Worm (Caenorhabditis elegans) whole organism, L4 larva: ENCODE measurements around the gene T19C3.6.

Experiments used
- T20F7.1 ChIP-seq: fragments of 200-800 bp; sonication (Bioruptor generic); optimal IDR thresholded peaks from 2 replicates; lab custom pipeline; 2018; ENCODE audit warnings: mild to moderate bottlenecking, missing genetic modification characterization, missing compliant biosample characterization
- Y105C5A.15 ChIP-seq: fragments of 200-800 bp; sonication (Bioruptor generic); IDR thresholded peaks from 2 replicates; pipeline ENCODE4 v1.3.6; 2022; ENCODE audit warnings: missing genetic modification characterization, missing compliant biosample characterization
- Y5F2A.4 ChIP-seq: fragments of 200-800 bp; sonication (Bioruptor generic); optimal IDR thresholded peaks from 2 replicates; lab custom pipeline; 2018; ENCODE audit warnings: mild to moderate bottlenecking, missing genetic modification characterization, missing compliant biosample characterization
- aha-1 ChIP-seq: fragments of 150-350 bp; peaks from one replicate; lab custom pipeline; 2014; ENCODE audit warnings: missing biosample characterization, missing genetic modification characterization
- arid-1 ChIP-seq: fragments of 200-800 bp; sonication (Bioruptor generic); conservative IDR thresholded peaks from 2 replicates; pipeline ENCODE4 v1.3.6; 2022; ENCODE audit warnings: missing genetic modification reagents, missing genetic modification characterization, missing compliant biosample characterization
- ceh-44 ChIP-seq: fragments of 200-800 bp; sonication (Bioruptor generic); IDR thresholded peaks from 2 replicates; pipeline ENCODE4 v1.3.6; 2022; ENCODE audit warnings: missing genetic modification reagents, missing genetic modification characterization, missing compliant biosample characterization
- ctbp-1 ChIP-seq: fragments of 200-800 bp; sonication (Bioruptor generic); IDR thresholded peaks from 2 replicates; pipeline ENCODE4 v1.3.6; 2022; ENCODE audit warnings: missing genetic modification reagents, missing genetic modification characterization, missing compliant biosample characterization
- daf-16 ChIP-seq, 3 experiments: sonication (generic microtip); optimal IDR thresholded peaks; 2 replicates each; lab custom pipeline; 2016 to 2017; ENCODE audit warnings: missing genetic modification characterization in 3 of 3, missing genetic modification reagents in 3 of 3, mild to moderate bottlenecking in 2 of 3, missing compliant biosample characterization in 2 of 3, missing biosample characterization in 1 of 3, moderate library complexity in 1 of 3
- duxl-1 ChIP-seq: sonication (generic microtip); optimal IDR thresholded peaks from 2 replicates; lab custom pipeline; 2016; ENCODE audit warnings: mild to moderate bottlenecking, missing genetic modification characterization, moderate library complexity, missing compliant biosample characterization; ENCODE audit not compliant: poor library complexity
- dve-1 ChIP-seq: sonication (generic microtip); optimal IDR thresholded peaks from 2 replicates; lab custom pipeline; 2017; ENCODE audit warnings: antibody characterized with exemption, mild to moderate bottlenecking, missing genetic modification characterization, missing compliant biosample characterization; ENCODE audit not compliant: insufficient read depth
- egl-27 ChIP-seq: sonication (generic microtip); optimal IDR thresholded peaks from 3 replicates; lab custom pipeline; 2017; ENCODE audit warnings: missing biosample characterization, missing genetic modification reagents, missing genetic modification characterization
- egl-43 ChIP-seq: fragments of 200-800 bp; sonication (Bioruptor generic); IDR thresholded peaks from 2 replicates; pipeline ENCODE4 v1.3.6; 2022; ENCODE audit warnings: missing genetic modification reagents, missing genetic modification characterization, missing compliant biosample characterization
- gei-8 ChIP-seq: fragments of 200-800 bp; sonication (Bioruptor generic); optimal IDR thresholded peaks from 2 replicates; lab custom pipeline; 2018; ENCODE audit warnings: mild to moderate bottlenecking, missing genetic modification characterization, missing compliant biosample characterization
- hlh-11 ChIP-seq: fragments of 200-800 bp; sonication (Bioruptor generic); optimal IDR thresholded peaks from 2 replicates; lab custom pipeline; 2018; ENCODE audit warnings: mild to moderate bottlenecking, missing genetic modification characterization, missing compliant biosample characterization
- hmg-1.1 ChIP-seq: fragments of 200-800 bp; sonication (Bioruptor generic); IDR thresholded peaks from 2 replicates; pipeline ENCODE4 v1.3.6; 2022; ENCODE audit warnings: missing genetic modification reagents, missing genetic modification characterization, missing compliant biosample characterization
- lir-3 ChIP-seq: sonication (generic microtip); optimal IDR thresholded peaks from 2 replicates; lab custom pipeline; 2016; ENCODE audit warnings: mild to moderate bottlenecking, missing genetic modification characterization, missing compliant biosample characterization
- madf-5 ChIP-seq, 2 experiments: fragments of 200-800 bp; sonication (Bioruptor generic); IDR thresholded peaks; 2 replicates each; pipeline ENCODE4 v1.3.6; 2022; ENCODE audit warnings: missing compliant biosample characterization in 2 of 2, missing genetic modification characterization in 2 of 2
- mdl-1 ChIP-seq, 2 experiments: fragments of 150-350 bp in 1 of 2; sonication (generic microtip) in 1 of 2; optimal IDR thresholded peaks; 2 replicates each; lab custom pipeline; 2014 to 2017; ENCODE audit warnings: missing biosample characterization in 2 of 2, missing genetic modification characterization in 2 of 2
- mes-2 ChIP-seq: sonication (generic microtip); optimal IDR thresholded peaks from 2 replicates; lab custom pipeline; 2016; ENCODE audit warnings: missing genotype, mild to moderate bottlenecking, missing genetic modification characterization, missing compliant biosample characterization; ENCODE audit not compliant: poor library complexity, severe bottlenecking
- mxl-2 ChIP-seq: fragments of 200-800 bp; sonication (Bioruptor generic); conservative IDR thresholded peaks from 2 replicates; pipeline ENCODE4 v1.3.6; 2022; ENCODE audit warnings: missing genetic modification reagents, missing genetic modification characterization, missing compliant biosample characterization
- mxl-3 ChIP-seq: fragments of 200-800 bp; sonication (Bioruptor generic); optimal IDR thresholded peaks from 2 replicates; lab custom pipeline; 2018; ENCODE audit warnings: mild to moderate bottlenecking, missing genetic modification characterization, missing compliant biosample characterization
- nhr-10 ChIP-seq: fragments of 150-350 bp; optimal IDR thresholded peaks from 2 replicates; lab custom pipeline; 2014; ENCODE audit warnings: missing biosample characterization, missing genetic modification characterization
- nhr-102 ChIP-seq: sonication (generic microtip); optimal IDR thresholded peaks from 2 replicates; lab custom pipeline; 2016; ENCODE audit warnings: mild to moderate bottlenecking, missing genetic modification characterization, moderate library complexity, missing compliant biosample characterization
- nhr-11 ChIP-seq: fragments of 150-350 bp; optimal IDR thresholded peaks from 2 replicates; lab custom pipeline; 2014; ENCODE audit warnings: missing biosample characterization, missing genetic modification characterization
- nhr-111 ChIP-seq: fragments of 200-800 bp; sonication (Bioruptor generic); optimal IDR thresholded peaks from 2 replicates; lab custom pipeline; 2018; ENCODE audit warnings: mild to moderate bottlenecking, missing genetic modification characterization, missing compliant biosample characterization
- nhr-28 ChIP-seq: fragments of 150-350 bp; optimal IDR thresholded peaks from 2 replicates; lab custom pipeline; 2014; ENCODE audit warnings: missing biosample characterization, missing genetic modification characterization
- nhr-41 ChIP-seq: fragments of 200-800 bp; sonication (Bioruptor generic); IDR thresholded peaks from 2 replicates; pipeline ENCODE4 v1.3.6; 2022; ENCODE audit warnings: missing genetic modification reagents, missing genetic modification characterization, missing compliant biosample characterization
- nhr-48 ChIP-seq: sonication (generic microtip); optimal IDR thresholded peaks from 2 replicates; lab custom pipeline; 2016; ENCODE audit warnings: mild to moderate bottlenecking, missing genetic modification characterization, missing compliant biosample characterization
- nhr-76 ChIP-seq: fragments of 150-350 bp; optimal IDR thresholded peaks from 2 replicates; lab custom pipeline; 2014; ENCODE audit warnings: missing biosample characterization, missing genetic modification characterization
- nhr-77 ChIP-seq: fragments of 150-350 bp; optimal IDR thresholded peaks from 2 replicates; lab custom pipeline; 2014; ENCODE audit warnings: missing biosample characterization, missing genetic modification characterization
- pha-4 ChIP-seq, 2 experiments: fragments of 150-350 bp in 1 of 2; fragments of 200-800 bp in 1 of 2; sonication (Bioruptor generic) in 1 of 2; IDR thresholded peaks in 1 of 2; optimal IDR thresholded peaks in 1 of 2; 2 replicates each; pipeline versions ENCODE4 v1.3.6 to Lab custom; 2014 to 2022; ENCODE audit warnings: missing genetic modification characterization in 2 of 2, missing genetic modification reagents in 2 of 2, missing biosample characterization in 1 of 2, missing compliant biosample characterization in 1 of 2
- pqm-1 ChIP-seq: sonication (generic microtip); optimal IDR thresholded peaks from 2 replicates; lab custom pipeline; 2017; ENCODE audit warnings: missing biosample characterization, missing genetic modification characterization
- set-16 ChIP-seq: fragments of 200-800 bp; sonication (Bioruptor generic); IDR thresholded peaks from 2 replicates; pipeline ENCODE4 v1.3.6; 2022; ENCODE audit warnings: missing genetic modification reagents, missing genetic modification characterization, missing compliant biosample characterization
- skn-1 ChIP-seq: fragments of 150-350 bp; optimal IDR thresholded peaks from 2 replicates; lab custom pipeline; 2014; ENCODE audit warnings: missing biosample characterization, missing genetic modification characterization
- tag-97 ChIP-seq: fragments of 200-800 bp; sonication (Bioruptor generic); IDR thresholded peaks from 2 replicates; pipeline ENCODE4 v1.3.6; 2022; ENCODE audit warnings: missing genetic modification characterization, missing compliant biosample characterization
- tra-1 ChIP-seq: fragments of 200-800 bp; sonication (Bioruptor generic); IDR thresholded peaks from 2 replicates; pipeline ENCODE4 v1.3.6; 2022; ENCODE audit warnings: missing genetic modification reagents, missing genetic modification characterization, missing compliant biosample characterization
- unc-130 ChIP-seq: sonication (generic microtip); optimal IDR thresholded peaks from 2 replicates; lab custom pipeline; 2016; ENCODE audit warnings: missing genetic modification reagents, missing genetic modification characterization, missing compliant biosample characterization
- vab-7 ChIP-seq: fragments of 200-800 bp; sonication (Bioruptor generic); IDR thresholded peaks from 2 replicates; pipeline ENCODE4 v1.3.6; 2022; ENCODE audit warnings: missing genetic modification reagents, missing genetic modification characterization, missing compliant biosample characterization
- zfp-2 ChIP-seq: sonication (generic microtip); optimal IDR thresholded peaks from 2 replicates; lab custom pipeline; 2016; ENCODE audit warnings: mild to moderate bottlenecking, missing genetic modification characterization, missing compliant biosample characterization
- zfp-3 ChIP-seq: fragments of 200-800 bp; sonication (Bioruptor generic); conservative IDR thresholded peaks from 2 replicates; pipeline ENCODE4 v1.3.6; 2022; ENCODE audit warnings: missing genetic modification reagents, missing genetic modification characterization, missing compliant biosample characterization
- zip-11 ChIP-seq: fragments of 200-800 bp; sonication (Bioruptor generic); IDR thresholded peaks from 2 replicates; pipeline ENCODE4 v1.3.6; 2022; ENCODE audit warnings: missing genetic modification characterization, missing compliant biosample characterization
- zip-2 ChIP-seq: fragments of 150-350 bp; optimal IDR thresholded peaks from 2 replicates; lab custom pipeline; 2014; ENCODE audit warnings: missing biosample characterization, missing genetic modification characterization
- ztf-11 ChIP-seq: fragments of 150-350 bp; optimal IDR thresholded peaks from 2 replicates; lab custom pipeline; 2014; ENCODE audit warnings: missing biosample characterization, missing genetic modification characterization
- ztf-7 ChIP-seq: fragments of 150-350 bp; optimal IDR thresholded peaks from 2 replicates; lab custom pipeline; 2014; ENCODE audit warnings: missing biosample characterization, missing genetic modification characterization

T19C3.6 gene

DNA sequence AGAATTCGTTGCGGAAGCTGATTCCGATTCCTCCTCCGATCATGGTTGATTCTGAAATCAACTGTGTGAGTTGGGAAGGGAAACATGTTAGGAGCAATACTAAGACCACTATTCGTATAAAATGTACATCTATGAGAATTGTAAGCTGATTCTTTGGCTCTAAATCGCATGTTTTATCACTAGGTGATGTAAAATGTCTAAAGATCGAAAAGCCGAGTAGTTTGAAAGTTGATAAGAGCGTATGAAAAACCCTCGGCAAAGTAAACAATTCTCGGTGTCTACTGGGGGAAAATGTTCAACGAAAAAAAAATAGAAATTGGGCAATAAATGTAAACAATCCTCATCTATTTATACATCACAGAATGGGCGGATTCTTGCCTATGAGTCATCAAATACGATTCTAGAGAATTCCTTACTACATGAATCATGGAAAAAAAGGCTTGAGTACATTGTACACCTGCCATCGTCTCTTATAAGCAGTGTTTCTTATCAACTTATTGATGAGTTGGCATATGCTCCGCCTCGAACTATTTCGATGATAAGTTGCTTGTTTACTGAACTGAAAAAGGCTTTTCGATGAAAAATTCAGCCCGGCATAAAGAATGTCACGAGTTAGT lies 30.9 kb downstream of the T19C3.6 start, which contains the start of gene lec-6 (continued):
- TF ChIP-seq nhr-28 (tag; lab: Kevin White, UChicago) (peak; percentile 73), nhr-76 (tag; lab: Kevin White, UChicago) (no peak), nhr-111 (GFP tag; lab: Kevin White, UChicago) (no peak), mxl-2 (GFP tag; lab: Robert Waterston, UW) (no peak), Y5F2A.4 (GFP tag; lab: Kevin White, UChicago) (no peak), egl-27 (no peak), skn-1 (tag; lab: Kevin White, UChicago) (no peak), tra-1 (peak; percentile 75), tag-97 (GFP tag; lab: Robert Waterston, UW) (no peak), Y105C5A.15 (GFP tag; lab: Robert Waterston, UW) (0 out of 2 replicates have a peak, but pooled peaks have one; percentile 6), daf-16 (GFP tag; optimal IDR thresholded peaks at IDR 0.05; lab: Kevin White, UChicago) (peak in 1 of 2 experiments; percentile 96), daf-16 (tag; optimal IDR thresholded peaks at IDR 0.05; lab: Kevin White, UChicago) (peak; percentile 100), T20F7.1 (GFP tag; lab: Kevin White, UChicago) (peak; percentile 61), gei-8 (no peak), nhr-48 (tag; lab: Kevin White, UChicago) (peak; percentile 90), ztf-11 (tag; lab: Kevin White, UChicago) (no peak)

DNA sequence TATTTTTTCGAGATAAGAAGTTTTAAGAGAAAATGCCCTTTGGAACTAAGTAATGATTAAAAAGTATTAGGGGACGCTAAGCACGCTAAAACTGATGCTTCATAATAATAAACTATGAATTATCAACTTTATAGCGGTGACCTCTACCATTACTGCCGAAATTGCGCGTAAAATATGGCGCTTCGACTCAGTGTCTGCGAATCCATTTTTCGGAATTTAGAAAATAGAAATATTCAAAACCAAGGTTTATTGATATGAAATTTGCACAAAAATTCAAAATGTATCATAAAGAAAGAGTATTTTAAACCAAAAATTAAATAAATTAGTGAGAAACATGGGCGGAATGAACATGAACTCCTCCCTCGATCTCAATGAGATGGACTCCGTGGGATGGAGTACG lies 32.0 kb downstream of the T19C3.6 start:
- TF ChIP-seq daf-16 (GFP tag; optimal IDR thresholded peaks at IDR 0.05; lab: Kevin White, UChicago) (no peak), daf-16 (tag; optimal IDR thresholded peaks at IDR 0.05; lab: Kevin White, UChicago) (peak; percentile 72), hmg-1.1 (GFP tag; lab: Robert Waterston, UW) (no peak), zfp-3 (0 out of 2 replicates have a peak, but pooled peaks have one; percentile 52), aha-1 (tag; lab: Kevin White, UChicago) (peak; percentile 23), nhr-77 (peak; percentile 27), mes-2 (tag; lab: Kevin White, UChicago) (peak; percentile 31), hlh-11 (peak; percentile 18), zip-11 (no peak), dve-1 (peak; percentile 70), nhr-10 (tag; lab: Kevin White, UChicago) (peak; percentile 1), nhr-102 (tag; lab: Kevin White, UChicago) (peak; percentile 23), vab-7 (GFP tag; lab: Robert Waterston, UW) (no peak), pha-4 (GFP tag; IDR thresholded peaks at IDR 0.05; lab: Robert Waterston, UW) (0 out of 2 replicates have a peak, but pooled peaks have one; percentile 35), pha-4 (tag; optimal IDR thresholded peaks at IDR 0.05; lab: Kevin White, UChicago) (no peak)

DNA sequence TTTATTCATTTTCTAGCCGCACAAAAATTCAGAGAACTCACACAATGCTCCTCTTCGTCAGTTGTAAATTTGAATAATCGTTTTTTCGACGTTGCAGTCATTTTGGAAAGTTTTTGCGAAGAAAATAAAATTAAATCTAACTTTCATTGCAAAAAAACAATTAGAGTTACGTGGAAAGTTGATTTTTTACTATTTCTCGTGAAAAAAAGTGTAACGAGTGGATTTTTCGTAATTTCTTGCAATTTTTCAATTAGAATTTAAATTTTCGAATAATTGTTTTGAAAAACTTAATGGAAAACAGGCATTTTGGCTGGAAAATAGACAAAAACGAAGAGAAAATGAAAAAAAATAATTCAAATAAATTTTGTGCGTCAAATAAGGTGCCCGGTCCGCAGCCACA lies 32.6 kb downstream of the T19C3.6 start, which contains the start of gene Y55B1AR.2:
Gene Y55B1AR.2 (minus strand): TSS at position 101 of the 400 bp plus-strand sequence.
- TF ChIP-seq ceh-44 (GFP tag; lab: Robert Waterston, UW) (no peak), madf-5 (GFP tag; IDR thresholded peaks at IDR 0.05; lab: Robert Waterston, UW) (no peak), Y105C5A.15 (GFP tag; lab: Robert Waterston, UW) (no peak), zip-2 (tag; lab: Kevin White, UChicago) (no peak), arid-1 (no peak), nhr-48 (tag; lab: Kevin White, UChicago) (no peak), zfp-2 (no peak)

DNA sequence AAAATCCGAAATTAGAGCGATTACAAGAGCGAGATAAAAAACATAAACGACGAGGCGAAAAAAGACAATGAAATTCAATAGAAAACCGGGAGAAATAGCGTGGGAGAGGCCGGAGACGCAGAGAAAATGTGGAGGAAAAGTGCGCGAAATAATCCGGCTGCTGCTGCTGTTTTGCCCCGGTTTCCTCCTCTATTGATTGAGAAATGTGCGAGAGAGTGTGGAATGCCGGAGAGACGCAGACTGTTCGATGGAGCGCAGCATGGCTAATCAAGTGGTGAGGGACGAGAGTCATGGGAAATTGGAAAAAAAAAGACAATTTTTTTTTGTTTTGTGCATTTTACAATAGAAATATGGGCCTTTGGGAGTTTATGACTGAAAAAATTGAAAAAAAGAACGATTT lies 33.2 kb downstream of the T19C3.6 start:
- peak; percentile 64 to 83 for TF ChIP-seq mdl-1 (tag; optimal IDR thresholded peaks at IDR 0.05; lab: Kevin White, UChicago)
- no peak for TF ChIP-seq ceh-44 (GFP tag; lab: Robert Waterston, UW)
- peak; percentile 53 for TF ChIP-seq set-16
- TF ChIP-seq zfp-3, result no peak
- TF ChIP-seq hmg-1.1 (GFP tag; lab: Robert Waterston, UW), result peak; percentile 80
- TF ChIP-seq zfp-2, result no peak
- TF ChIP-seq pqm-1, result no peak
- no peak for TF ChIP-seq lir-3 (tag; lab: Kevin White, UChicago)
- TF ChIP-seq ctbp-1 (GFP tag; lab: Robert Waterston, UW), result 0 out of 2 replicates have a peak, but pooled peaks have one; percentile 8
- no peak for TF ChIP-seq unc-130 (GFP tag; lab: Kevin White, UChicago)
- TF ChIP-seq nhr-41 (GFP tag; lab: Robert Waterston, UW), result no peak
- TF ChIP-seq mxl-3 (GFP tag; lab: Kevin White, UChicago), result peak; percentile 59
- TF ChIP-seq ztf-7 (tag; lab: Kevin White, UChicago), result no peak
- no peak for TF ChIP-seq aha-1 (tag; lab: Kevin White, UChicago)
- no peak for TF ChIP-seq nhr-11
- TF ChIP-seq egl-43 (GFP tag; lab: Robert Waterston, UW), result no peak
- TF ChIP-seq duxl-1 (tag; lab: Kevin White, UChicago), result no peak
